Fruit fly (Drosophila melanogaster) Kc167 (cell line): ENCODE results near the gene CG10638.

ENCODE experiments used
- Myc ChIP-seq: fragments of >200 bp; optimal IDR thresholded peaks from 2 replicates; lab custom pipeline; 2017; ENCODE audit warnings: missing external identifiers
- Sin3A ChIP-seq: fragments of >200 bp; optimal IDR thresholded peaks from 2 replicates; lab custom pipeline; 2018; ENCODE audit warnings: missing external identifiers
- h ChIP-seq: fragments of >200 bp; optimal IDR thresholded peaks from 3 replicates; lab custom pipeline; 2018; ENCODE audit warnings: missing external identifiers
- insv ChIP-seq: fragments of >200 bp; optimal IDR thresholded peaks from 3 replicates; lab custom pipeline; 2018; ENCODE audit warnings: missing external identifiers
- psq ChIP-seq: fragments of >200 bp; optimal IDR thresholded peaks from 2 replicates; lab custom pipeline; 2017; ENCODE audit warnings: missing external identifiers
- ttk ChIP-seq: sonication (Bioruptor generic); optimal IDR thresholded peaks from 2 replicates; lab custom pipeline; 2017; ENCODE audit warnings: missing external identifiers

Gene CG10638

DNA sequence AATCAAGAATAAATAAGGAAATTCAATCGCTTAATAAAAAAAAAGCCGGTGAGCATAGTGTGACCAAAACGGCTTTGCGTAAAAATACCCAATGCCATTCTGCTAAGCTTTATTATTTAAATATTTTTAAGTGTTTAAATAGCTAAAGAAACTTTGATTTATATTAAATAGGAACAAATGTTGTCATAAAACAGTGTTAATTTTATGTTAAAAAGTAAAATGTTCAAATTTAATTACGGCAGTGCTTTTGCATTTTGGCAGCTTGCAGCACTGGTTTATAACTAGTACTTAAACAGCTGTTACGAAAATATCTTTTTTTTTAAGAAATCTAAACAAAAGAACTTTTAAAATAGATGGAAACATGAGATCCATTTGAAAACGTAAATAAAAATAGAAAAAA is at the start of gene CG10638, which contains the start of gene CG10681:
CG10638 (minus strand) TSS at position 63 of the 400 bp plus-strand sequence.
CG10681 (plus strand) TSS at position 265 of the 400 bp plus-strand sequence.
- TF ChIP-seq Sin3A (lab: Kevin White, UChicago), result no peak
- TF ChIP-seq psq, result no peak
- no peak for TF ChIP-seq h (lab: Kevin White, UChicago)
- TF ChIP-seq Myc, result no peak
- TF ChIP-seq insv, result no peak
- TF ChIP-seq ttk (lab: Kevin White, UChicago), result no peak

DNA sequence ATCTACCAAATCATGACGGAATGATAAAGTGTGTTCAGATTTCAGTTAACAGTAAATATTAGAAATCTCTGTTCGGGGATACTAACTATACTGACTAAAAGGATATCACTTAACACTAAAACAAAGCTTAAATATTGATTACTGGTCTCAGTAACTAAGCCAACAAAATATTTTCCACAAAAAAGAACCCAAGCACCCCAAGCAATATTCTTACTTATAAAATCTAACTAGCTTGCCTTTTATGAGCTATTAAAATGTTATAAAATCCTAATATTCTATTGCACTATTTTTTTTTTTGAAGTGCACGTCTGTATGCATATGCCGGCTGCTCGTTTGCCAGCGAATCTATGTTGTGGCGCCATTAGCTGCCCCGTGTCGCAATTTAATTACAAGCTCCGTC is 48.4 kb upstream of the CG10638 start:
- no peak for TF ChIP-seq h (lab: Kevin White, UChicago)
- no peak for TF ChIP-seq Sin3A (lab: Kevin White, UChicago)
- TF ChIP-seq insv, result no peak
- TF ChIP-seq psq, result no peak
- TF ChIP-seq ttk (lab: Kevin White, UChicago), result no peak
- no peak for TF ChIP-seq Myc

DNA sequence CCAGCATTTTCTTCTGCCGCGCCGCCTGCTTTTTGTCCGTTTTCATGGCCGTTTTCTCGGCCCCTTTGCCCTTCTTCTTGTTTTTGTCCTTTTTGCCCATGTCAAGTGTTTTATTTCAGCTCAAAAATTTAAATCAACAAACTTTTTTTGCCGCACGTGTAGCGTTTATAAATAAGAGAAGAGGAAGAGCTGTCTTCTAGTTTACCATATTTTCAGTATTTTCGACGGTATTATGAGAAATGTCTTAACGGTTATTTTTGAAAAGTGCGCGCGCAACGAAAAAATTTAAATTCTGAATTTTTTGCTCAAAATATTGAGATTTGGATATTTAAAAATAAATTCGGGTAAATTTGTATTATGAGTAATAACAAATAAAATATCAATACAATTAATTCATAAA is 36.0 kb upstream of the CG10638 start, which contains the start of gene CG4069:
CG4069 (minus strand) TSS at position 193 of the 400 bp plus-strand sequence.
- TF ChIP-seq Sin3A (lab: Kevin White, UChicago) (no peak), insv (no peak), Myc (no peak), psq (no peak)

DNA sequence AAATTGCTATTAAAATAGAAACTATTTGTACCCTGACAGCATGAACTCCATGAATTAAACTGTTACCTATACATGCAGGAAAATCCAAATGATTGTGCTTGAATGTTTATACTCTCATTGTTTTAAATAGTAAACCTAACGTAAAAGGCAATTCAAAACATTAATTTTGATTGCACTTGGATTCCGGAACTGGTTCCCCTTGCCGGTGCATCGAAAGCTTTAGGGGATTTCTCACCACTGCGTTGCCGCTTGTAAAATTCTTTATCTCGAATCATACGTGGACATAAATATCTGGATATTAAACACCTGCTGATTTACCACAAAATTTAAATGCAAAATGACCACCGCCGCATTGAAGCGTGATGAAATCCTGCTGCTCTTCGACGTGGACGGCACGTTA is 33.2 kb upstream of the CG10638 start, which contains the start of gene Pmm2:
Pmm2 (plus strand) TSS at position 273 of the 400 bp plus-strand sequence.
- no peak for TF ChIP-seq Sin3A (lab: Kevin White, UChicago)
- TF ChIP-seq psq, result no peak
- no peak for TF ChIP-seq insv
- no peak for TF ChIP-seq Myc
- no peak for TF ChIP-seq ttk (lab: Kevin White, UChicago)
- TF ChIP-seq h (lab: Kevin White, UChicago), result no peak

DNA sequence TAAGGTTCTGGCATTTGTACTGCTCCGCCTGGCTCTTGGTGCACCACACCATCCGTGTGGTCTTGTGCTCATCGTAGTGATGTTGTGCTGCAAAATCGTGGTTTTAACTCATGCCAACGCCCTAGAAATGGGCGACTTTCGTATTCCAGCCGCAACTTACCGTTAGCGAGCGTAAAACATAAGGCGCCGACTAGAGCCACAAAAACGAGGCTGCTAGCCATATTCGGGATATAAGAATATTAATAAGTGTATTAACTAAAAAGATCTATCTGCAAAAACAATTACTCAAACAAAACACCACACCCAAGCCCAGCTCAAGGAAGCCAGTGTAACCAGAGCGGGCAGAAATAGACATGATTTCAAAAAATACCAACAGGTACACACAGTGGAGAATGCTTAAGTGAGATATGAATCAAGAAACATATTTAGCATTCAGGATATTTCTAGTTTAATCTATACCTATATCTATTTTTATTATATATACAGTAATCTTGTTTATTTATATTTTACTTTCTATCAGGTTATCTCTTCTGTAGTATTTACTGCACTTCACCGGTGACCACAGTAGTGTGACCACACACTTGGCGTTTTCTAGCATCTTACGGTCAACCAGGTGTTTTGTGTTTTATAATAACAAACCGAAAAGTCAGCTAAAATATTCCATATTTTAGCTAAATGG is 32.4 kb upstream of the CG10638 start, which contains the start of the genes Tsf2 and CG34242:
Tsf2 (minus strand) TSS at position 333 of the 679 bp plus-strand sequence.
CG34242 (plus strand) TSS at position 605 of the 679 bp plus-strand sequence.
- TF ChIP-seq Myc (no peak), h (lab: Kevin White, UChicago) (no peak), psq (no peak), insv (no peak), ttk (lab: Kevin White, UChicago) (no peak)

DNA sequence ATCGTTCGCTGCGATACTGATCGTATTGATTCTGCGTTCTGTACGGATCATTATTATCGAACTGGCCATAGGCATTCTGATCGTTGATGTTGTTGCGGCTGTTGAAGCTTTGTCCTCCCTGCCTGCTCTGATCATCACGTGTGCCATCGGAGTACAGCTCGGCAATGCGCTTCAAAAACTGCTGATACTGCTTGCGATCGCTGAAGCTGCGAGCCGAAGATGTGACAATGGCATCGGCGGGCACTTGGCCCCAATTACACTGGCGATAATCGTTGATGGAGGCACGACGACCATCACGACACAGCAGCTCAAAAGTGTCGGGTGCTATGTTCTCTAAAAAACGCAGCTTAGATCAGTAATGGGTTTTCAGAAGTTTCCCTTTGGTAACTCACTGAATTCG is 31.1 kb upstream of the CG10638 start:
- TF ChIP-seq h (lab: Kevin White, UChicago) (no peak), Myc (no peak), psq (no peak), insv (no peak), ttk (lab: Kevin White, UChicago) (no peak), Sin3A (lab: Kevin White, UChicago) (no peak)

DNA sequence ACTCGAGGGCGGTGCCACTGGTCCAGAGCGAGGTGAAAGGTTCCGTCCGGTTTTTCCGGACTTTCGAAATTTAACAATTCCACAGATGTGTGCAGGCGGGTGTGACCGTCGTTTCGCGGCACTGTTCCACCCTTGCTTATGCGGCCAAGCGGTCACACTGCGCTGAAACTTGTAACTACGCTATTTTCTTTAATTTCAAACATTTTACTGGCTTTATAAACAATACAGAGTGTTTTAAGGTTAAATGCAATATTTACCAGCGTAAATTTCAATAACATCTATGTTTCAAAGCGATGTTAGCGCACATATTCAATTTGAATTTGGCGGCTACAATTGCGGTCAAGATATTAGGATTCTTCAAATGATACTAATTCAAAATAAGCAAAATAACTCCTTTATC is 28.9 kb upstream of the CG10638 start, which contains the start of gene nst:
nst (minus strand) TSS at position 128 of the 400 bp plus-strand sequence.
- no peak for TF ChIP-seq h (lab: Kevin White, UChicago)
- no peak for TF ChIP-seq ttk (lab: Kevin White, UChicago)
- TF ChIP-seq psq, result no peak
- TF ChIP-seq Sin3A (lab: Kevin White, UChicago), result no peak
- no peak for TF ChIP-seq Myc
- TF ChIP-seq insv, result no peak

DNA sequence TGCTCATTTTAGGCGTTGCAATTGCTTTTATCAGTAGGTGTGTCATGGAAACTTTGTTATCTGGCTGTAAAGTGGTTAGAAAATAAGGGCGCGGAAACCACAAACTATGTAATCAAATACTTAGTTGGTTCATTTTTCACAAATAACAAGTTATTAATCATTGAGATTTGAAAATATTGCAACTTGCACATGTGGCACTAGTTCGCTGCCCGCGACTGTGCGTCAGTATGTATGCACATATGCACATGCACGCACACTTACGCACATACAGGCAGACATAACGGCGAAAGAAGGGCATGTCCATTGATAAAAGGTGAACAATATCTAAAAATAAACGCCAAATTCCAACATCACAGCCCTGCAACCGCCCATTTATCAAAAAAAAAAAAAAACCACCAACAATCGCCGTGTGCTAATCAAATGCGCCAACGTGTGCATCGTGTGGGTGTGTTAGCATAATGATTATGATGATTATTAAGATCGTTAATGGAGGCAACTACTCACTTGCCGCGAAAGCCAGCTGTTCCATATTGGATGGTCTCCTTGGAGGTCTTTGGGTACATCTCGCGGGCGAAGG is 28.4 kb upstream of the CG10638 start:
- no peak for TF ChIP-seq ttk (lab: Kevin White, UChicago)
- TF ChIP-seq h (lab: Kevin White, UChicago), result no peak
- no peak for TF ChIP-seq Sin3A (lab: Kevin White, UChicago)
- no peak for TF ChIP-seq Myc
- no peak for TF ChIP-seq insv
- TF ChIP-seq psq, result no peak

DNA sequence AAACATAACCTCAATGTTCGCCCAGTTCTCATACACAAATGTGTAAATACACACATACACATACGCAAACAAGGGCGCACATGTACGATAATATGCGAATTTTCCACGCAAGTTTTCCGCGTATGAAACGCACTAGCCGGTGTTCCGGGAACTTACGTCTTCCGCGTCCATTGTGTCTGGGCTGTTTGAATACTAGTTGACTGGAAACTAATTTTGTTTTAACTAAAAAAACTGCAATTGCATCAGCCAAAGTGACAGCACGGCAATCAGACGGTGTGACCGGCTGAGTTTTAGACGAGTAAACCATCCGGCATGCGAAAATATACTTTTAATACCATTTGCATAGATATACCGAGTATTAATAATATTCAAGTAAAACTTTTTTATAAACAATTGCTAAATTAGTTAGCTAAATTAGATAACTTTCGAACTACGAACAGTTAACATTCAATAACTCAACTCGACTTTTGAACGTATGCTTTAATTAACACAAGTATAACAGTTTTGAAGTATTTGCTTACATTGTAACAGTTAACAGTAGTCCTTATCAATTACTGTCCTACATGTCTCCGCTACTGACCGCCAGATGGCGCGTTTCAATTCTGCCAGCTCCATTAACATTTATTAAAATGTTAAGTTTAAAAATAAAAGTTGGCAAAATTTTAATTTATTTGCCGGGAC is 25.5 kb upstream of the CG10638 start, which contains the start of gene eIF2beta:
eIF2beta (minus strand) TSS at position 299 of the 681 bp plus-strand sequence.
- TF ChIP-seq psq (no peak), insv (no peak), ttk (lab: Kevin White, UChicago) (no peak), h (lab: Kevin White, UChicago) (no peak), Myc (no peak), Sin3A (lab: Kevin White, UChicago) (no peak)

DNA sequence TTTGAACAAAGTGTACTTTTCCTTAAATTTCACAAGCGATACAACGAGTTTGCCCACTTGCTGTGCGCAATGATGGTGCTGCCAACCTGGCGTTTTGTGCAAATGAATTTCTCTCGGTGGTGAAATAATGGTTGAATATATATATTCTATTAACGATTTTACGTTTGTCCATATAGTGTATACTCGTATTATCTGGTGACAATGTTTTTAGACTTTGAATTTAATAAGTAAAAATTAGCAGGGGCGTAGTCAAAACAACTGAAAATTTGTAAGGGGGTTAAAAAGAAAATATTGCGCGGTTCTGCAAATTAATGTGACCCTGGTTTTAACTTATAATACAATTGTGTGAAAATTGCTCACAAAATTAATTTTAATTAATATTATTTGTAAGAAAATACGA is 22.8 kb upstream of the CG10638 start, which contains the start of the genes ver and Gcn5:
ver (plus strand) TSS at position 47 of the 400 bp plus-strand sequence.
Gcn5 (minus strand) TSS at position 74 of the 400 bp plus-strand sequence.
- TF ChIP-seq Sin3A (lab: Kevin White, UChicago) (no peak), insv (no peak), psq (no peak), h (lab: Kevin White, UChicago) (no peak), ttk (lab: Kevin White, UChicago) (no peak), Myc (no peak)

DNA sequence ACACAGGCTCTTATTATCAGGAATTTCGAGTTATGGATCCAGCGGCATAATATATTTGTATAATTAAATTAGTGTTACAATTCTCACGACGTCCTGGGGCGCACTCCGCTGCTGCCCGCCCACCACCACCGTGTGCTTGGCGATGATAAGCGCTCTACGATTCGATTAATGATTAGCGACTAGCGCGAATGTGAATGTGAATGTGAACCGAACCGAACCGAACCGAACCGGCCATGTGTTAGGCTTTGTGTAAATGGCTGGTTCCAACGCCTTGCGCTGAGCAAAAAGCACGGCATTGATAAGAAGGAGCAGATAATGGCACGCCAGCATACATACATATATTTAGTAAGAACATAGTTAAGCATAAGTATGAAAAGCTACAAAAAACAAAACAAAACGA is 18.2 kb upstream of the CG10638 start:
- TF ChIP-seq ttk (lab: Kevin White, UChicago), result no peak
- TF ChIP-seq psq, result no peak
- TF ChIP-seq insv, result no peak
- TF ChIP-seq Sin3A (lab: Kevin White, UChicago), result no peak
- TF ChIP-seq h (lab: Kevin White, UChicago), result no peak
- no peak for TF ChIP-seq Myc
